Worm (Caenorhabditis elegans): ENCODE results near the gene Y9C2UA.1.

The Y9C2UA.1 gene

ce11 chrII:9157125-9157524, 17.7 kb downstream of the Y9C2UA.1 start:
- TF ChIP-seq tbx-11 (GFP tag; IDR thresholded peaks at IDR 0.05) (no peak), pes-1 (GFP tag; IDR thresholded peaks at IDR 0.05) (no peak), ama-1 (optimal IDR thresholded peaks at IDR 0.05) (no peak), flt-1 (GFP tag; IDR thresholded peaks at IDR 0.05) (no peak), hmg-4 (GFP tag; optimal IDR thresholded peaks at IDR 0.05) (no peak), ceh-13 (GFP tag; optimal IDR thresholded peaks at IDR 0.05) (no peak), hmbx-1 (tag; optimal IDR thresholded peaks at IDR 0.05) (no peak), sea-1 (GFP tag; conservative IDR thresholded peaks at IDR 0.05) (no peak), B0310.2 (tag; optimal IDR thresholded peaks at IDR 0.05) (no peak), aly-1 (tag; optimal IDR thresholded peaks at IDR 0.05) (no peak), ceh-36 (tag; optimal IDR thresholded peaks at IDR 0.05) (no peak), ets-7 (tag; optimal IDR thresholded peaks at IDR 0.05) (no peak), scrt-1 (GFP tag; IDR thresholded peaks at IDR 0.05) (no peak), hnd-1 (tag; optimal IDR thresholded peaks at IDR 0.05) (no peak), tbx-37 (GFP tag; conservative IDR thresholded peaks at IDR 0.05) (no peak), F13C5.2 (tag; optimal IDR thresholded peaks at IDR 0.05) (no peak), tra-4 (tag; optimal IDR thresholded peaks at IDR 0.05) (no peak)

ce11 chrII:9158029-9158428, 18.6 kb downstream of the Y9C2UA.1 start, which contains the start of gene oac-54:
Gene oac-54 (plus strand): TSS chrII:9158111.
- TF ChIP-seq F13C5.2 (tag; optimal IDR thresholded peaks at IDR 0.05) (no peak), hnd-1 (tag; optimal IDR thresholded peaks at IDR 0.05) (no peak), ets-7 (tag; optimal IDR thresholded peaks at IDR 0.05) (no peak), tbx-11 (GFP tag; IDR thresholded peaks at IDR 0.05) (no peak), flt-1 (GFP tag; IDR thresholded peaks at IDR 0.05) (no peak), sea-1 (GFP tag; conservative IDR thresholded peaks at IDR 0.05) (no peak), tra-4 (tag; optimal IDR thresholded peaks at IDR 0.05) (no peak)

- TF ChIP-seq aly-1 (tag; optimal IDR thresholded peaks at IDR 0.05) = no peak
- TF ChIP-seq B0310.2 (tag; optimal IDR thresholded peaks at IDR 0.05) = no peak
- no peak for TF ChIP-seq ets-7 (tag; optimal IDR thresholded peaks at IDR 0.05)
- TF ChIP-seq scrt-1 (GFP tag; IDR thresholded peaks at IDR 0.05) = no peak
- TF ChIP-seq sea-1 (GFP tag; conservative IDR thresholded peaks at IDR 0.05) = no peak
- TF ChIP-seq ceh-36 (tag; optimal IDR thresholded peaks at IDR 0.05) = no peak
Observed at ce11 chrII:9160197-9160806, 20.9 kb downstream of the Y9C2UA.1 start.

- TF ChIP-seq hmg-4 (GFP tag; optimal IDR thresholded peaks at IDR 0.05) (no peak), tra-4 (tag; optimal IDR thresholded peaks at IDR 0.05) (no peak), ceh-36 (tag; optimal IDR thresholded peaks at IDR 0.05) (no peak), ama-1 (optimal IDR thresholded peaks at IDR 0.05) (no peak), B0310.2 (tag; optimal IDR thresholded peaks at IDR 0.05) (no peak), ceh-13 (GFP tag; optimal IDR thresholded peaks at IDR 0.05) (no peak), hnd-1 (tag; optimal IDR thresholded peaks at IDR 0.05) (no peak), tbx-11 (GFP tag; IDR thresholded peaks at IDR 0.05) (no peak), pes-1 (GFP tag; IDR thresholded peaks at IDR 0.05) (no peak)
Observed at ce11 chrII:9161023-9161422, 21.6 kb downstream of the Y9C2UA.1 start, which contains the start of gene rhy-1. Gene rhy-1 (plus strand): TSS chrII:9161379.

ce11 chrII:9163348-9163747, 23.9 kb downstream of the Y9C2UA.1 start:
- no peak for TF ChIP-seq pes-1 (GFP tag; IDR thresholded peaks at IDR 0.05)
- TF ChIP-seq ceh-36 (tag; optimal IDR thresholded peaks at IDR 0.05) = no peak
- peak; percentile 26 for TF ChIP-seq ama-1 (optimal IDR thresholded peaks at IDR 0.05)

ce11 chrII:9165762-9166460, 26.5 kb downstream of the Y9C2UA.1 start, which contains the start of gene W07A12.8:
Gene W07A12.8 (minus strand): TSS chrII:9165812.
- TF ChIP-seq tbx-11 (GFP tag; IDR thresholded peaks at IDR 0.05) = no peak
- TF ChIP-seq scrt-1 (GFP tag; IDR thresholded peaks at IDR 0.05) = no peak
- no peak for TF ChIP-seq ama-1 (optimal IDR thresholded peaks at IDR 0.05)
- no peak for TF ChIP-seq hmbx-1 (tag; optimal IDR thresholded peaks at IDR 0.05)
- no peak for TF ChIP-seq B0310.2 (tag; optimal IDR thresholded peaks at IDR 0.05)
- no peak for TF ChIP-seq sea-1 (GFP tag; conservative IDR thresholded peaks at IDR 0.05)
- TF ChIP-seq ceh-36 (tag; optimal IDR thresholded peaks at IDR 0.05) = no peak
- TF ChIP-seq aly-1 (tag; optimal IDR thresholded peaks at IDR 0.05) = no peak

- TF ChIP-seq hmg-4 (GFP tag; optimal IDR thresholded peaks at IDR 0.05) (no peak), pes-1 (GFP tag; IDR thresholded peaks at IDR 0.05) (no peak), aly-1 (tag; optimal IDR thresholded peaks at IDR 0.05) (no peak), hnd-1 (tag; optimal IDR thresholded peaks at IDR 0.05) (no peak), F13C5.2 (tag; optimal IDR thresholded peaks at IDR 0.05) (no peak), tra-4 (tag; optimal IDR thresholded peaks at IDR 0.05) (no peak), tbx-11 (GFP tag; IDR thresholded peaks at IDR 0.05) (no peak), ceh-36 (tag; optimal IDR thresholded peaks at IDR 0.05) (no peak), ets-7 (tag; optimal IDR thresholded peaks at IDR 0.05) (no peak)
Observed at ce11 chrII:9167730-9168129, 28.3 kb downstream of the Y9C2UA.1 start, which contains the start of gene T23G7.3. Gene T23G7.3 (minus strand): TSS chrII:9167830.

- TF ChIP-seq pes-1 (GFP tag; IDR thresholded peaks at IDR 0.05) (no peak), tbx-37 (GFP tag; conservative IDR thresholded peaks at IDR 0.05) (no peak), sea-1 (GFP tag; conservative IDR thresholded peaks at IDR 0.05) (no peak)
Observed at ce11 chrII:9169450-9169960, 30.1 kb downstream of the Y9C2UA.1 start, which contains the start of gene dpl-1. Gene dpl-1 (plus strand): TSS chrII:9169910.

All from whole organism, early embryonic.